Worm (Caenorhabditis elegans): Measurements from ENCODE around the gene sdz-36.

The sdz-36 gene

DNA sequence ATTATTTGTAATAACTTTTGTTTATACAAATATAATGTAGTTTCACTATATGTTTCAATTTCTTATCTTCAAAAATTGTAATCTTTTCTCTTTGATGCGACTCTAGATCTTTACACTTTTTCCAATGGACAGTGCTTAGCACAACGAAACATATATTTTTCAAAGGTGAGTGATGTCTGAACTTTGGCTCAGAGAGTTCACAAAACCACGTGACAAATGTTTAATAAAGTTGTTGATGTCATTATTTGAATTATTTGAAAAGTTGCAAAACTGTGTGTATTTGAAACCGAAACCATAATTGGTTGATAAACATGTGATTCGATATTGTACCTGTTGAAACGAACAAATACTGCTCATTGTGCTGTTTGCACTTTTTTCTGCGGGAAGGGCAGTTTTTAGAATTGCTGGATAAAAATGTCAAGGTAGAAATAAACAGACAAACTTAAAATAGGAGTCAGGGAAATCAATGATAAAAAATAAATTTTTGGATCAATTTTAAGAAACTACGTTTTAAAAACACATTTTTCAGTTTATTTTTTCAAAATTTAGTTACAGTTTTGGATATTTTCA, 22.6 kb upstream of the sdz-36 start:
- no peak for TF ChIP-seq elt-3 (tag; optimal IDR thresholded peaks at IDR 0.05)

ce11 chrIV:9669969-9670368, 20.8 kb upstream of the sdz-36 start:
- no peak for TF ChIP-seq lsy-2 (tag; optimal IDR thresholded peaks at IDR 0.05)

DNA sequence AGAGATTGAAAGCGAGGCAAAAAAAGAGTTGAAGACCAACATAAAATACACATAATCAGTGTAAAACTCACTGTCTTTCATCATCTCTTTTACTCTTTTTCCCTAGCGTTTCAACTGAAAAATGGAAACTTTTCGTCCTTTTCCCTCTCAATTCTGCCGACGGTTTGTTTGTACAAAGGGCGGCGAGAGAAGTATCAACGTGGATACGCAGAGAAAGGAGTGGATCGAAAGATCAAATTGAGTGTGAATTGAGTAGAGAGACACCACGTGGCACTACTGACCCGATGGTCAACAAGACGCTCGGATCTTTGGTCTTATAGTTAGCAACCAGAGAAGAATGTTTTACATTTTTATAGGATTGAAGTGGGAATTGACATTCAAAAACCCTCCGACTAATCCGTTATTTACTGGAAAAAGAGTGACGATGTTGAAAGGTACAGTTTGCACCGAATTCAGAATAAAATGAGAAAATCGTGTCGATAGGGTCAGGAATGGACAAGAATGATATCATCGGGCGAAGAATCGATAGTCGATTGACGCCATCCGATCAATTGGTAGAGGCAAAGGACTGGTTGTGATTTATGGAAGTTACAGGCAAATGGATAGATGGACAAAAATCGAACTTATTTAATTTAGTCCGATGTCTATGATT, 19.6 kb upstream of the sdz-36 start:
- TF ChIP-seq nhr-12 (tag; optimal IDR thresholded peaks at IDR 0.05) (no peak), hlh-1 (tag; optimal IDR thresholded peaks at IDR 0.05) (peak; percentile 7)

DNA sequence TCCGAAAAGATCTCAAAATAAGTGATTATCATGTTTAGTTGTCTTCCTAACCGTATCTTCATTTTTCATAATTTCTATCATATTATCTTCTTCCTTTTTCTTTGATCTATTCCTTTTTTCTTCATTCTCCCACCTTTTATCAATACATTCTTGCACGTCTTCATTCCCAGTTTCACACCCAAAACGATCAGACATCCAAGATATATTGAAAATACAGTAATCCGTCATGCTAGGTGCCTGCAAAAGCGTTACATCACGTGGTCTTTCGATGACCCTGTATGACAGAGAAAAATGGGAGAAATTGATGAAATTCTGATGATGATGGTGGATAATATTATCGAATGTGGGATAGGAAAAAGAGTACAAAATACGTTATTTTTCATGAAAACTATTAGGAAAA, 18.3 kb upstream of the sdz-36 start:
- no peak for TF ChIP-seq M03D4.4 (tag; optimal IDR thresholded peaks at IDR 0.05)
- no peak for TF ChIP-seq lin-13 (tag; optimal IDR thresholded peaks at IDR 0.05)
- TF ChIP-seq blmp-1 (tag; optimal IDR thresholded peaks at IDR 0.05), result no peak
- no peak for TF ChIP-seq ceh-83 (GFP tag; optimal IDR thresholded peaks at IDR 0.05)
- no peak for TF ChIP-seq lin-32 (GFP tag; optimal IDR thresholded peaks at IDR 0.05)
- TF ChIP-seq ztf-11 (tag; optimal IDR thresholded peaks at IDR 0.05), result no peak
- no peak for TF ChIP-seq pha-4 (tag; optimal IDR thresholded peaks at IDR 0.05)
- TF ChIP-seq mls-2 (tag; optimal IDR thresholded peaks at IDR 0.05), result no peak
- TF ChIP-seq mep-1 (tag; optimal IDR thresholded peaks at IDR 0.05), result no peak
- no peak for TF ChIP-seq tbx-8 (GFP tag; optimal IDR thresholded peaks at IDR 0.05)
- no peak for TF ChIP-seq cnd-1 (tag; optimal IDR thresholded peaks at IDR 0.05)
- no peak for TF ChIP-seq ham-2 (GFP tag; optimal IDR thresholded peaks at IDR 0.05)
- TF ChIP-seq elt-3 (tag; optimal IDR thresholded peaks at IDR 0.05), result no peak
- no peak for TF ChIP-seq nhr-76 (tag; optimal IDR thresholded peaks at IDR 0.05)

DNA sequence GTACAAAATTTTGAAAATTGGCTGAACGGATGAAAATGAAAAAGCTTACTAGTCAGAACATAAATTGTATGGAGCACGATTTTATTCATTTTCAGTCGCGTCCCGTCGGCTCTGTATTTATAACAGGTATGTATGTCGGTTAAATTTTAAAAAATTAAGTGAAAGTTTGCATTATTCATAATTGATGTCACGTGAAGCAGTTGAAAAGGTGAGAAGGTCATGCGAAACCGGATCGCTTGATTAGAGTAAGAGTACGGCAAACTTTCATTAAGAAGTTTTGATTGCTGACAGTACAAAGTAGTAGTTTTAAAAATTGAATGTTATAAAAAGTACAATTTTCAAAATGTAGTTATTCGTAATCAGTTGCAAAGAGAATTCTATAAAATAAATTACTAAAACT, 17.5 kb upstream of the sdz-36 start:
- TF ChIP-seq zip-8 (tag; optimal IDR thresholded peaks at IDR 0.05), result no peak
- TF ChIP-seq ztf-11 (tag; optimal IDR thresholded peaks at IDR 0.05), result no peak
- no peak for TF ChIP-seq unc-39 (tag; optimal IDR thresholded peaks at IDR 0.05)
- no peak for TF ChIP-seq unc-120 (tag; optimal IDR thresholded peaks at IDR 0.05; ENCODE audit: poor library complexity, severe bottlenecking)
- TF ChIP-seq nhr-76 (tag; optimal IDR thresholded peaks at IDR 0.05), result no peak
- no peak for TF ChIP-seq sptf-1 (tag; optimal IDR thresholded peaks at IDR 0.05)
- no peak for TF ChIP-seq nhr-12 (tag; optimal IDR thresholded peaks at IDR 0.05)
- no peak for TF ChIP-seq ces-1 (GFP tag; optimal IDR thresholded peaks at IDR 0.05)
- TF ChIP-seq elt-3 (tag; optimal IDR thresholded peaks at IDR 0.05), result no peak
- no peak for TF ChIP-seq lin-32 (GFP tag; optimal IDR thresholded peaks at IDR 0.05)
- no peak for TF ChIP-seq mep-1 (tag; optimal IDR thresholded peaks at IDR 0.05)
- no peak for TF ChIP-seq drap-1 (GFP tag; optimal IDR thresholded peaks at IDR 0.05)
- no peak for TF ChIP-seq tbx-8 (GFP tag; optimal IDR thresholded peaks at IDR 0.05)
- no peak for TF ChIP-seq blmp-1 (tag; optimal IDR thresholded peaks at IDR 0.05)
- no peak for TF ChIP-seq ceh-43 (GFP tag; optimal IDR thresholded peaks at IDR 0.05)
- TF ChIP-seq unc-62 (GFP tag; optimal IDR thresholded peaks at IDR 0.05), result no peak
- TF ChIP-seq nhr-237 (tag; optimal IDR thresholded peaks at IDR 0.05), result no peak
- no peak for TF ChIP-seq mls-2 (tag; optimal IDR thresholded peaks at IDR 0.05)
- no peak for TF ChIP-seq ceh-39 (tag; optimal IDR thresholded peaks at IDR 0.05)
- no peak for TF ChIP-seq mab-5 (tag; optimal IDR thresholded peaks at IDR 0.05)

ce11 chrIV:9673683-9674336, 16.9 kb upstream of the sdz-36 start:
- no peak for TF ChIP-seq nhr-237 (tag; optimal IDR thresholded peaks at IDR 0.05)
- TF ChIP-seq tbx-8 (GFP tag; optimal IDR thresholded peaks at IDR 0.05), result no peak
- TF ChIP-seq nhr-2 (tag; optimal IDR thresholded peaks at IDR 0.05), result no peak
- TF ChIP-seq drap-1 (GFP tag; optimal IDR thresholded peaks at IDR 0.05), result no peak
- TF ChIP-seq nhr-28 (tag; optimal IDR thresholded peaks at IDR 0.05), result no peak
- no peak for TF ChIP-seq sem-2 (GFP tag; optimal IDR thresholded peaks at IDR 0.05)
- no peak for TF ChIP-seq snpc-4 (tag; optimal IDR thresholded peaks at IDR 0.05)
- no peak for TF ChIP-seq ces-1 (GFP tag; optimal IDR thresholded peaks at IDR 0.05)
- no peak for TF ChIP-seq ztf-11 (tag; optimal IDR thresholded peaks at IDR 0.05)
- TF ChIP-seq bed-3 (GFP tag; optimal IDR thresholded peaks at IDR 0.05), result no peak
- TF ChIP-seq ceh-83 (GFP tag; optimal IDR thresholded peaks at IDR 0.05), result no peak
- TF ChIP-seq sptf-1 (tag; optimal IDR thresholded peaks at IDR 0.05), result no peak
- TF ChIP-seq cnd-1 (tag; optimal IDR thresholded peaks at IDR 0.05), result no peak
- no peak for TF ChIP-seq M03D4.4 (tag; optimal IDR thresholded peaks at IDR 0.05)
- no peak for TF ChIP-seq elt-1 (tag; optimal IDR thresholded peaks at IDR 0.05; ENCODE audit: borderline replicate concordance, insufficient read depth)
- no peak for TF ChIP-seq ceh-39 (tag; optimal IDR thresholded peaks at IDR 0.05)
- no peak for TF ChIP-seq zip-8 (tag; optimal IDR thresholded peaks at IDR 0.05)
- TF ChIP-seq lin-32 (GFP tag; optimal IDR thresholded peaks at IDR 0.05), result no peak

Measured in whole organism, mixed stage, embryonic.